Fruit fly (Drosophila melanogaster) whole organism, embryonic: ENCODE results near the gene Nup358.

Source experiments
- BEAF-32 ChIP-seq: fragments of 200-800 bp; sonication (Bioruptor generic); optimal IDR thresholded peaks from 3 replicates; lab custom pipeline; 2017; ENCODE audit warnings: missing biosample characterization, missing genetic modification characterization, mild to moderate bottlenecking, moderate library complexity, missing genetic modification reagents
- CG12299 ChIP-seq: fragments of 200-800 bp; sonication (Bioruptor generic); optimal IDR thresholded peaks from 2 replicates; lab custom pipeline; 2018; ENCODE audit warnings: missing biosample characterization, mild to moderate bottlenecking, missing genetic modification characterization
- CG13123 ChIP-seq: fragments of 200-800 bp; sonication (Bioruptor generic); optimal IDR thresholded peaks from 2 replicates; lab custom pipeline; 2016; ENCODE audit warnings: missing biosample characterization, missing genetic modification characterization
- CG1647 ChIP-seq: fragments of 200-800 bp; sonication (Bioruptor generic); optimal IDR thresholded peaks from 3 replicates; lab custom pipeline; 2016; ENCODE audit warnings: missing biosample characterization, missing genetic modification characterization
- CG18262 ChIP-seq: fragments of 200-800 bp; optimal IDR thresholded peaks from 3 replicates; lab custom pipeline; 2019; ENCODE audit warnings: missing biosample characterization, mild to moderate bottlenecking, missing genetic modification characterization, moderate library complexity
- CG33557 ChIP-seq: fragments of 200-800 bp; sonication (Bioruptor generic); optimal IDR thresholded peaks from 2 replicates; lab custom pipeline; 2019; ENCODE audit warnings: missing biosample characterization, mild to moderate bottlenecking, missing genetic modification characterization, moderate library complexity
- CG9932 ChIP-seq: fragments of 200-800 bp; sonication (Bioruptor generic); IDR thresholded peaks from 2 replicates; pipeline ENCODE4 v1.3.6; 2022; ENCODE audit warnings: missing biosample characterization, missing genetic modification characterization
- MTF-1 ChIP-seq: fragments of 200-800 bp; sonication (Bioruptor generic); optimal IDR thresholded peaks from 2 replicates; lab custom pipeline; 2018; ENCODE audit warnings: missing biosample characterization, mild to moderate bottlenecking, missing genetic modification characterization, borderline replicate concordance
- Max ChIP-seq: fragments of 200-800 bp; sonication (Bioruptor generic); optimal IDR thresholded peaks from 2 replicates; lab custom pipeline; 2016; ENCODE audit warnings: missing biosample characterization, mild to moderate bottlenecking, missing genetic modification characterization
- org-1 ChIP-seq: fragments of 200-800 bp; sonication (Bioruptor generic); optimal IDR thresholded peaks from 2 replicates; lab custom pipeline; 2017; ENCODE audit warnings: missing biosample characterization, missing genetic modification characterization
- scrt ChIP-seq: fragments of 200-800 bp; sonication (Bioruptor generic); optimal IDR thresholded peaks from 2 replicates; lab custom pipeline; 2018; ENCODE audit warnings: missing biosample characterization, mild to moderate bottlenecking, missing genetic modification characterization, moderate library complexity
- ttk ChIP-seq: fragments of 200-800 bp; sonication (Bioruptor generic); IDR thresholded peaks from 2 replicates; pipeline ENCODE4 v2.1.2; 2022; ENCODE audit warnings: missing biosample characterization, missing genetic modification characterization
- wor ChIP-seq: fragments of 200-800 bp; sonication (Bioruptor generic); IDR thresholded peaks from 2 replicates; pipeline ENCODE4 v1.3.6; 2022; ENCODE audit warnings: missing biosample characterization, missing genetic modification characterization

DNA sequence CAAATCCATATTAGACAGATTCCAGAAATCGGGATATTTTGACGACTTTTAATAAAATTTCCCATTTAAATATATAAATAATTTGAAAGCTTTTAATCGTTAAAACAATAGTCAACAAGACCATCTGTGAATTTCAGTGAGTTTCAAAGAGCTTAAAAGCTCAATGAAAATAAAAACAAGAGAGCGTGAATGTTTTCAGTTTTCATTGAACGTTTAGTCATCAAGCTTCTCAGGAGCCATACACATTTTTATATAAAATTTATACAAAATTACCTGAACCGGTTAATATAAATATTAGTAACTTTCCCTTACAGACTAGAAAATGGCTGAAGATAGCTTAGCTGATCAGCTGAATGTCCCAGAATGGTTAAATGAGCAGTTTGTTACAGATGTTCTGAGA is 53.1 kb downstream of the Nup358 start, which contains the start of gene CG31370:
- no peak for TF ChIP-seq ttk (GFP tag; lab: Robert Waterston, UW)
- TF ChIP-seq CG13123: no peak
- no peak for TF ChIP-seq BEAF-32 (GFP tag; lab: Kevin White, UChicago)
- TF ChIP-seq wor (GFP tag; lab: Robert Waterston, UW): no peak
- TF ChIP-seq CG12299: no peak
- no peak for TF ChIP-seq CG1647 (GFP tag; lab: Kevin White, UChicago)
- TF ChIP-seq scrt: no peak
- no peak for TF ChIP-seq CG18262 (tag; lab: Kevin White, UChicago)
- no peak for TF ChIP-seq CG33557 (GFP tag; lab: Kevin White, UChicago)
- no peak for TF ChIP-seq org-1
- no peak for TF ChIP-seq CG9932
- no peak for TF ChIP-seq Max (GFP tag; lab: Kevin White, UChicago)
- no peak for TF ChIP-seq MTF-1
